Worm (Caenorhabditis elegans) whole organism, L4 larva: ENCODE measurements around the gene zyg-12.

ENCODE experiments used
- ZK546.5 ChIP-seq, 2 experiments: sonication (generic microtip); optimal IDR thresholded peaks; 2 replicates each; lab custom pipeline; 2017; ENCODE audit warnings: missing biosample characterization in 2 of 2, missing genetic modification characterization in 2 of 2
- ces-1 ChIP-seq: fragments of 150-350 bp; sonication (generic microtip); optimal IDR thresholded peaks from 4 replicates; lab custom pipeline; 2014; ENCODE audit warnings: missing biosample characterization, missing genetic modification reagents, missing genetic modification characterization
- lin-13 ChIP-seq: fragments of 150-350 bp; optimal IDR thresholded peaks from 2 replicates; lab custom pipeline; 2014; ENCODE audit warnings: missing biosample characterization, missing genetic modification reagents, missing genetic modification characterization
- nhr-237 ChIP-seq: sonication (generic microtip); optimal IDR thresholded peaks from 2 replicates; lab custom pipeline; 2017; ENCODE audit warnings: missing biosample characterization, missing genetic modification characterization
- nhr-25 ChIP-seq: sonication (generic microtip); optimal IDR thresholded peaks from 2 replicates; lab custom pipeline; 2017; ENCODE audit warnings: missing genetic modification characterization, mild to moderate bottlenecking, missing compliant biosample characterization, antibody characterized with exemption, moderate library complexity, borderline replicate concordance; ENCODE audit not compliant: insufficient read depth
- nhr-28 ChIP-seq: fragments of 150-350 bp; optimal IDR thresholded peaks from 2 replicates; lab custom pipeline; 2014; ENCODE audit warnings: missing biosample characterization, missing genetic modification characterization
- nhr-77 ChIP-seq: fragments of 150-350 bp; optimal IDR thresholded peaks from 2 replicates; lab custom pipeline; 2014; ENCODE audit warnings: missing biosample characterization, missing genetic modification characterization
- snpc-4 ChIP-seq: fragments of 150-350 bp; optimal IDR thresholded peaks from 2 replicates; lab custom pipeline; 2014; ENCODE audit warnings: missing biosample characterization, missing genetic modification characterization
- unc-62 ChIP-seq, 3 experiments: fragments of 150-350 bp in 1 of 3; sonication (generic microtip); optimal IDR thresholded peaks in 2 of 3; peaks in 1 of 3; 1 replicate in 1 of 3; 2 replicates in 2 of 3; lab custom pipeline; 2014 to 2017; ENCODE audit warnings: missing biosample characterization in 3 of 3, missing genetic modification characterization in 3 of 3, missing genetic modification reagents in 3 of 3, missing genotype in 1 of 3

- TF ChIP-seq nhr-237, result no peak
- no peak for TF ChIP-seq unc-62 (GFP tag; optimal IDR thresholded peaks at IDR 0.05 in 1 of 2; lab: Kevin White, UChicago)
- no peak for TF ChIP-seq unc-62 (tag; optimal IDR thresholded peaks at IDR 0.05; lab: Kevin White, UChicago)
- TF ChIP-seq lin-13, result no peak
- no peak for TF ChIP-seq nhr-28 (tag; lab: Kevin White, UChicago)
- TF ChIP-seq ces-1, result no peak
- TF ChIP-seq ZK546.5 (tag; optimal IDR thresholded peaks at IDR 0.05; lab: Kevin White, UChicago), result no peak
- no peak for TF ChIP-seq nhr-77 (tag; lab: Kevin White, UChicago)
- no peak for TF ChIP-seq nhr-25 (tag; lab: Kevin White, UChicago)
- no peak for TF ChIP-seq snpc-4 (tag; lab: Kevin White, UChicago)
Measured at ce11 chrII:4934954-4935353, 14.7 kb upstream of the zyg-12 start, which contains the start of gene gst-30.
